Worm (Caenorhabditis elegans): Measurements from ENCODE around the gene C08B11.9.

DNA sequence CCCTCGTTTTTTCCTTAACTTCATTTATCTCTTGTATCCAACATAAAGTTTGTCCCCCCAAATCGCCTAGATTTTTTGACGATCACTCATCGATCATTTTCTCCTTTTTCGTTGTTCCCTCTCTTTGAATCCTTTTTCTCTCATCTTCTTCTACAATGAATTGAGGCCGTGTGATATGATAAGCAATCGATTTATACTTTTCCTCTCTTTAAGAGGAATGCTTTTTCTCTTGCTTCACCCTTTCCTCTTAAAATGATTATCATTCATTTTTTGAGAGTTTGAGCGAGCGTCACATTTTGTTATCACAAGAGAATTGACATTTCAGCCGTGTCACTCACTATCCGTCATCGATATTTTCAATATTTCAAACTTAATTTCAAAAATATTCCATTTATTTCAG, 40.1 kb upstream of the C08B11.9 start, which contains the start of gene K02C4.5:
- no peak for TF ChIP-seq Y5F2A.4 (GFP tag; optimal IDR thresholded peaks at IDR 0.05)
- TF ChIP-seq zip-2 (tag; optimal IDR thresholded peaks at IDR 0.05): no peak
- TF ChIP-seq unc-62 (GFP tag; optimal IDR thresholded peaks at IDR 0.05 in 1 of 2): no peak
- no peak for TF ChIP-seq unc-62 (tag; optimal IDR thresholded peaks at IDR 0.05)
- TF ChIP-seq ceh-82 (tag; optimal IDR thresholded peaks at IDR 0.05): no peak
- TF ChIP-seq tag-97 (GFP tag; IDR thresholded peaks at IDR 0.05): no peak
- TF ChIP-seq ama-1 (optimal IDR thresholded peaks at IDR 0.05): no peak
- TF ChIP-seq nhr-28 (tag; optimal IDR thresholded peaks at IDR 0.05): peak; percentile 65
- no peak for TF ChIP-seq daf-12 (tag; optimal IDR thresholded peaks at IDR 0.05)
- peak; percentile 60 for TF ChIP-seq dve-1 (tag; optimal IDR thresholded peaks at IDR 0.05; ENCODE audit: insufficient read depth)
- no peak for TF ChIP-seq fkh-10 (GFP tag; optimal IDR thresholded peaks at IDR 0.05)
- TF ChIP-seq pqm-1 (tag; optimal IDR thresholded peaks at IDR 0.05): peak; percentile 98
- no peak for TF ChIP-seq skn-1 (tag; optimal IDR thresholded peaks at IDR 0.05)
- TF ChIP-seq ztf-11 (tag; optimal IDR thresholded peaks at IDR 0.05): no peak
- no peak for TF ChIP-seq unc-130 (GFP tag; optimal IDR thresholded peaks at IDR 0.05)
